Worm (Caenorhabditis elegans) whole organism, L4/young adult: ENCODE results near the gene let-711.

ENCODE experiments used
- W03F9.2 ChIP-seq: fragments of 150-350 bp; optimal IDR thresholded peaks from 2 replicates; lab custom pipeline; 2014; ENCODE audit warnings: missing biosample characterization, missing genetic modification characterization
- dao-5 ChIP-seq: sonication (generic microtip); optimal IDR thresholded peaks from 2 replicates; lab custom pipeline; 2016; ENCODE audit warnings: missing genotype, missing genetic modification characterization, moderate library complexity, missing compliant biosample characterization
- him-1 ChIP-seq: sonication (generic microtip); optimal IDR thresholded peaks from 2 replicates; lab custom pipeline; 2016; ENCODE audit warnings: missing genotype, missing genetic modification reagents, missing genetic modification characterization, missing compliant biosample characterization

- TF ChIP-seq dao-5 (tag; lab: Kevin White, UChicago) (peak; percentile 25), him-1 (tag; lab: Kevin White, UChicago) (no peak), W03F9.2 (tag; lab: Kevin White, UChicago) (peak; percentile 50)
Measured at ce11 chrIII:6969781-6970342, 23.3 kb downstream of the let-711 start.
